Fruit fly (Drosophila melanogaster): ENCODE data around the gene CG44532.

The CG44532 gene

DNA sequence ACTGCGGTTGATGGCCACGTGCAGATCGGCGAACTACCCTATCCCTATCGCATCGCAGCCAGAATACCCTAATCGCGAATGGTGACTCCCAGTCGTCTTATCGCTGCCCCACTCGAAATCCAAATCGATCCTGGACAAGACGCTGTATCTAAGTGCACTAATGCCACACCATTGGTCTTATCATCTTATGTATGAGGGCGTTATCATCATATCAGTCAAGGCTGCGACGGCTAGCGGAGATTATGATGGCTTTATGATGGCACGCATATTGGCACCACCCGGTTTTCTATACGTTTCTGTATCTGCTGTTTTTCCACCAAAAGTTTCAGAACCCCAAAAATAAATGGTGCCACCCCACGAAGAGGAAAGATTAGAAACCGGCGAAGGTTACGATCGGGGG lies 38.3 kb downstream of the CG44532 start:
- TF ChIP-seq Hr83 (GFP tag; optimal IDR thresholded peaks at IDR 0.05; ENCODE audit: poor library complexity, severe bottlenecking) (no peak), Rel (GFP tag; optimal IDR thresholded peaks at IDR 0.05) (no peak), Rel (tag; optimal IDR thresholded peaks at IDR 0.05) (peak; percentile 79)

DNA sequence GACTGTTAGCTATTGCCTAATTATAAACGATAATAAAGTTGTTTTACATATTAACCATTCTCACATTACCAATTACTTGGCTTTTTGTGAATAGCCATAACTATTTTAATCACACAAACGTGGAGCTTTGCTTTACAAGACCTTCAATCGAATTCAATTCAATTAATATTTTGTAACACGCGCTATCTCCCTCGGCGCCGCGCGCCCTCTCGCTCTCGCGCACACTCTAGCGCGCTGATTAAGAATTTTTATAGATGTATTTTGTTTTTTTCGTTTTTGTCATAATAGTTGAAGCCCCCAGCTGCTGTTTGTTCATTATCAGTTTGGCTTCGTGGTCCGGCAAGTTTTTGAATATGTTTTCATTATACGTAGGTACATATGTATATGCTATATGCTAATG lies 39.2 kb downstream of the CG44532 start:
- no peak for TF ChIP-seq dl (GFP tag; optimal IDR thresholded peaks at IDR 0.05; ENCODE audit: insufficient read depth in 1 of 2, partially characterized antibody in 2 of 2)
- no peak for TF ChIP-seq dmrt93B (GFP tag; optimal IDR thresholded peaks at IDR 0.05)

DNA sequence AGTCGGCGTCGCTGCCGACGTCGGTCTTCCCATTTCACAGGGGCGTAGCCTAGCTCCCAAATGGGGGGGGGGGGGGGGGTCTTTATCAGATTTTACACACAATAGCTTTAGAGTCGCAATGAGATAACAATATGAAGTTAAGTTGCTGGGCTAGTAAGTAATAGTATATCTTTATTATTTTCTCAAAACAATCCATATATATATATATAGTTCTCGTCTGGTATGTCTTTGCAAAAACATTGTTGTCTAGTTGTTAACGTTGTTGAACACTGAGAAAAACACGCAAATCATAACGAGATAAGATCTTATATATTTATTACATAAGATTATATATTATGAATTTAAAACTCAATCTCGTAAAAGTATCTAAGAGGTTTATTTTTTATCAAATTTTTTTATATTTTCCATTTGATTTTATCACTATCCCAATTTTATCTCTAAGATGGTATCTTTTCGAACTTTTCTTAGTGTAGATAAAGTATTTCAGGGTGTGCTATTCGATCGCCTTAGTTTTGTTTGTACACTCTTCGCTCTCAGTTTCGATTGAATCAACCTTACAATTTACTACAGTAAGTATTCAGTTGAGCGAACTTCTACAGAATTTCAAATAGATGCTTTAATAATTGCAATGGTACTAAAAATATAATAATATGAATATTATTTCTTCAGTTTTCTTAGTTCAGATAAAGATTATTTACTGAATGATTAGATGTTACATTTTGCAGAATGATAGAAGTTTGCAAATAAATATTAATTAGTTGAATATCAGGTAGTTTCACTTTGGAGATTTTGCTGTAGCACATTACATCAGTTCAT lies 40.2 kb downstream of the CG44532 start:
- TF ChIP-seq OdsH (GFP tag; optimal IDR thresholded peaks at IDR 0.05) (no peak), dsf (GFP tag; optimal IDR thresholded peaks at IDR 0.05; ENCODE audit: borderline replicate concordance) (no peak), dmrt93B (GFP tag; optimal IDR thresholded peaks at IDR 0.05) (no peak), psq (GFP tag; optimal IDR thresholded peaks at IDR 0.05) (peak; percentile 29), Hr78 (GFP tag; optimal IDR thresholded peaks at IDR 0.05) (no peak), jim (GFP tag; optimal IDR thresholded peaks at IDR 0.05) (no peak), sage (GFP tag; optimal IDR thresholded peaks at IDR 0.05) (no peak), Hnf4 (GFP tag; optimal IDR thresholded peaks at IDR 0.05) (no peak), CrebA (GFP tag; optimal IDR thresholded peaks at IDR 0.05; ENCODE audit: borderline replicate concordance) (no peak), brk (GFP tag; optimal IDR thresholded peaks at IDR 0.05) (no peak), Rel (GFP tag; optimal IDR thresholded peaks at IDR 0.05) (no peak), Rel (tag; optimal IDR thresholded peaks at IDR 0.05) (no peak), Abd-B (GFP tag; optimal IDR thresholded peaks at IDR 0.05) (no peak), fru (GFP tag; optimal IDR thresholded peaks at IDR 0.05) (peak; percentile 21), rgr (GFP tag; optimal IDR thresholded peaks at IDR 0.05) (peak; percentile 44), ey (GFP tag; optimal IDR thresholded peaks at IDR 0.05) (no peak), Myc (optimal IDR thresholded peaks at IDR 0.05) (no peak), foxo (GFP tag; optimal IDR thresholded peaks at IDR 0.05) (peak in 1 of 2 experiments; percentile 5), h (GFP tag; optimal IDR thresholded peaks at IDR 0.05) (peak; percentile 14), sv (GFP tag; optimal IDR thresholded peaks at IDR 0.05) (peak; percentile 4), woc (GFP tag; optimal IDR thresholded peaks at IDR 0.05) (no peak), HLH106 (tag; optimal IDR thresholded peaks at IDR 0.05) (peak; percentile 44), dl (GFP tag; optimal IDR thresholded peaks at IDR 0.05; ENCODE audit: insufficient read depth in 1 of 2, partially characterized antibody in 2 of 2) (no peak)

DNA sequence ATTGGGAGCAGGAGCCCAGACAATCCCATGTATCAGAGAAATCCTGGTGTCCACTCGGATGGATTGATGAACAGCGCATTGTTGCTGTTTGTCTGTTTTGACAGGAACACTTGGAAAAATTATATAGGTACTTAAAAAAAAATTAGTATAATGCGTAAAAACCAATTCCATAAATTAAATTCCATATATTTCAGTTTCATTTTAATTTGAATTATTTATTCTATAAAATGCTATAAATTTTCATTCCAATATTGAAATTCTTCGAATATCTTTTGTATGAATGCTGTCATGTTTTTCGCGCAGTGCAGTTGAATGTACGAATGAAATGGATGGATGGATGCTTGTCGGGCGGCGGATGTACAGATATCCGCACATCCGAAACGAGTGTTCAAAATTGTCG lies 48.9 kb downstream of the CG44532 start, which contains the start of gene SmydA-9:
Gene SmydA-9 (minus strand): TSS at position 101 of the 400 bp plus-strand sequence.
- no peak for TF ChIP-seq Vsx2 (GFP tag; optimal IDR thresholded peaks at IDR 0.05; ENCODE audit: partially characterized antibody)
- no peak for TF ChIP-seq Mio (GFP tag; optimal IDR thresholded peaks at IDR 0.05)
- TF ChIP-seq jim (GFP tag; optimal IDR thresholded peaks at IDR 0.05), result no peak
- no peak for TF ChIP-seq dsf (GFP tag; optimal IDR thresholded peaks at IDR 0.05; ENCODE audit: borderline replicate concordance)
- no peak for TF ChIP-seq Dif (GFP tag; optimal IDR thresholded peaks at IDR 0.05; ENCODE audit: partially characterized antibody)
- no peak for TF ChIP-seq woc (GFP tag; optimal IDR thresholded peaks at IDR 0.05)
- no peak for TF ChIP-seq CG32264 (GFP tag; optimal IDR thresholded peaks at IDR 0.05)
- no peak for TF ChIP-seq N (GFP tag; optimal IDR thresholded peaks at IDR 0.05)
- TF ChIP-seq HLH106 (tag; optimal IDR thresholded peaks at IDR 0.05), result peak; percentile 48
- TF ChIP-seq Myc (optimal IDR thresholded peaks at IDR 0.05), result no peak
- TF ChIP-seq h (GFP tag; optimal IDR thresholded peaks at IDR 0.05), result peak; percentile 7

Measured in whole organism, wandering third instar larva.